Fruit fly (Drosophila melanogaster): ENCODE data around the gene Teh4.

Gene Teh4

dm6 chr3L:4169957-4170651 lies 8.0 kb downstream of the Teh4 start, which contains the start of gene Ero1L (continued):
- no peak for TF ChIP-seq wek (GFP tag; optimal IDR thresholded peaks at IDR 0.05)
- peak; percentile 36; the same call in 1 of the 2 replicates for TF ChIP-seq CG11247 (GFP tag; IDR thresholded peaks at IDR 0.05)
- no peak for TF ChIP-seq CG12942 (GFP tag; optimal IDR thresholded peaks at IDR 0.05)
- TF ChIP-seq p53 (GFP tag; optimal IDR thresholded peaks at IDR 0.05): no peak
- TF ChIP-seq CG12104 (GFP tag; optimal IDR thresholded peaks at IDR 0.05): peak; percentile 18
- TF ChIP-seq CG14860 (GFP tag; IDR thresholded peaks at IDR 0.05; ENCODE audit: partially characterized antibody): no peak
- no peak for TF ChIP-seq Usf (GFP tag; optimal IDR thresholded peaks at IDR 0.05)
- no peak for TF ChIP-seq ftz-f1 (GFP tag; optimal IDR thresholded peaks at IDR 0.05)
- TF ChIP-seq repo (GFP tag; optimal IDR thresholded peaks at IDR 0.05): no peak
- peak; percentile 98 for TF ChIP-seq Dp (GFP tag; optimal IDR thresholded peaks at IDR 0.05)
- TF ChIP-seq CG13624 (GFP tag; optimal IDR thresholded peaks at IDR 0.05): no peak
- no peak for TF ChIP-seq Ravus (GFP tag; IDR thresholded peaks at IDR 0.05)
- peak; percentile 44 for TF ChIP-seq vvl (GFP tag; IDR thresholded peaks at IDR 0.05)
- TF ChIP-seq cwo (GFP tag; optimal IDR thresholded peaks at IDR 0.05): peak; percentile 20
- no peak for TF ChIP-seq Oli (tag; optimal IDR thresholded peaks at IDR 0.05)
- TF ChIP-seq fd3F (GFP tag; optimal IDR thresholded peaks at IDR 0.05): no peak
- TF ChIP-seq CG7745 (tag; optimal IDR thresholded peaks at IDR 0.05): no peak
- TF ChIP-seq CG10654 (GFP tag; optimal IDR thresholded peaks at IDR 0.05): no peak
- TF ChIP-seq sens (GFP tag): peak; percentile 54
- no peak for TF ChIP-seq CG10274 (GFP tag; optimal IDR thresholded peaks at IDR 0.05)
- peak in 1 of 2 experiments; percentile 54 for TF ChIP-seq crp (GFP tag; optimal IDR thresholded peaks at IDR 0.05)
- no peak for TF ChIP-seq CG10321 (GFP tag; IDR thresholded peaks at IDR 0.05)
- TF ChIP-seq pfk (GFP tag; optimal IDR thresholded peaks at IDR 0.05): no peak
- TF ChIP-seq PHDP (tag; optimal IDR thresholded peaks at IDR 0.05): peak; percentile 50
- TF ChIP-seq CG14050 (GFP tag; IDR thresholded peaks at IDR 0.05): no peak
- TF ChIP-seq emc (GFP tag; optimal IDR thresholded peaks at IDR 0.05): no peak
- TF ChIP-seq zf30C (GFP tag; optimal IDR thresholded peaks at IDR 0.05): no peak
- no peak for TF ChIP-seq CG6791 (GFP tag; IDR thresholded peaks at IDR 0.05; ENCODE audit: partially characterized antibody)
- no peak for TF ChIP-seq CG30020 (tag; optimal IDR thresholded peaks at IDR 0.05)
- TF ChIP-seq Jarid2 (GFP tag; optimal IDR thresholded peaks at IDR 0.05): no peak
- no peak for TF ChIP-seq psq (GFP tag; optimal IDR thresholded peaks at IDR 0.05)
- TF ChIP-seq lola (GFP tag; optimal IDR thresholded peaks at IDR 0.05): no peak
- no peak for TF ChIP-seq gcm (GFP tag; optimal IDR thresholded peaks at IDR 0.05)
- TF ChIP-seq C15 (GFP tag; IDR thresholded peaks at IDR 0.05): no peak
- TF ChIP-seq abd-A (tag; optimal IDR thresholded peaks at IDR 0.05): peak; percentile 67
- TF ChIP-seq Sry-β (GFP tag; optimal IDR thresholded peaks at IDR 0.05): peak; percentile 0
- TF ChIP-seq CG9797 (GFP tag; optimal IDR thresholded peaks at IDR 0.05): peak; percentile 94
- TF ChIP-seq CG1647 (GFP tag; optimal IDR thresholded peaks at IDR 0.05): no peak
- TF ChIP-seq CG31365 (tag; optimal IDR thresholded peaks at IDR 0.05): no peak
- TF ChIP-seq inv (GFP tag; IDR thresholded peaks at IDR 0.05; ENCODE audit: partially characterized antibody): no peak
- peak; percentile 21 for TF ChIP-seq CG17186 (GFP tag; optimal IDR thresholded peaks at IDR 0.05)
- TF ChIP-seq bowl (GFP tag; IDR thresholded peaks at IDR 0.05): no peak
- TF ChIP-seq Adf1 (GFP tag; IDR thresholded peaks at IDR 0.05): peak; percentile 43; the same call in 1 of the 2 replicates
- peak; percentile 2 for TF ChIP-seq HmgZ (tag; optimal IDR thresholded peaks at IDR 0.05)
- no peak for TF ChIP-seq jigr1 (GFP tag; IDR thresholded peaks at IDR 0.05)
- peak; percentile 82 for TF ChIP-seq Lhr (GFP tag; optimal IDR thresholded peaks at IDR 0.05)
- no peak for TF ChIP-seq hbn (GFP tag; IDR thresholded peaks at IDR 0.05; ENCODE audit: partially characterized antibody)
- peak; percentile 21 for TF ChIP-seq CG3995 (GFP tag; optimal IDR thresholded peaks at IDR 0.05)
- peak; percentile 48; the same call in 1 of the 2 replicates for TF ChIP-seq nerfin-2 (GFP tag; IDR thresholded peaks at IDR 0.05; ENCODE audit: partially characterized antibody)

All from whole organism, embryonic.